Fruit fly (Drosophila melanogaster): ENCODE data around the gene CG10514.

Gene CG10514

dm6 chr3R:25247379-25247869 lies 32.2 kb downstream of the CG10514 start, which contains the start of the genes RpS27 and Nup37 (continued):
- TF ChIP-seq CG10267 (tag; optimal IDR thresholded peaks at IDR 0.05) (peak; percentile 99), GATAe (GFP tag; conservative IDR thresholded peaks at IDR 0.05) (peak; percentile 87), chm (GFP tag; IDR thresholded peaks at IDR 0.05) (peak; percentile 99), CG12391 (tag; optimal IDR thresholded peaks at IDR 0.05) (peak; percentile 97), sd (tag; optimal IDR thresholded peaks at IDR 0.05) (peak; percentile 83), Hr78 (GFP tag; optimal IDR thresholded peaks at IDR 0.05) (no peak), cad (GFP tag; optimal IDR thresholded peaks at IDR 0.05) (no peak), CG12769 (tag; optimal IDR thresholded peaks at IDR 0.05) (peak; percentile 98), MTF-1 (GFP tag; optimal IDR thresholded peaks at IDR 0.05; ENCODE audit: borderline replicate concordance) (peak; percentile 99), h (optimal IDR thresholded peaks at IDR 0.05) (no peak), Tbp (GFP tag; optimal IDR thresholded peaks at IDR 0.05) (no peak), CG2129 (GFP tag; IDR thresholded peaks at IDR 0.05; ENCODE audit: partially characterized antibody) (no peak), abd-A (tag; optimal IDR thresholded peaks at IDR 0.05) (no peak), CG32532 (GFP tag; IDR thresholded peaks at IDR 0.05) (peak; percentile 98), CG15269 (tag; optimal IDR thresholded peaks at IDR 0.05) (peak; percentile 94), Awh (GFP tag; IDR thresholded peaks at IDR 0.05) (peak; percentile 98), zen2 (GFP tag; IDR thresholded peaks at IDR 0.05; ENCODE audit: partially characterized antibody) (no peak), CG13424 (tag; optimal IDR thresholded peaks at IDR 0.05) (peak; percentile 88), exex (tag; optimal IDR thresholded peaks at IDR 0.05) (peak; percentile 88), CG10462 (GFP tag; optimal IDR thresholded peaks at IDR 0.05) (peak; percentile 93), lab (GFP tag; optimal IDR thresholded peaks at IDR 0.05) (peak; percentile 99), CG4730 (GFP tag; IDR thresholded peaks at IDR 0.05) (peak; percentile 94), chinmo (GFP tag; IDR thresholded peaks at IDR 0.05; ENCODE audit: partially characterized antibody) (no peak), stwl (tag; optimal IDR thresholded peaks at IDR 0.05) (peak; percentile 95), CG3281 (GFP tag; optimal IDR thresholded peaks at IDR 0.05) (peak; percentile 99), sug (tag; optimal IDR thresholded peaks at IDR 0.05) (peak; percentile 97), fu2 (GFP tag; optimal IDR thresholded peaks at IDR 0.05) (peak; percentile 98), vvl (GFP tag; IDR thresholded peaks at IDR 0.05) (peak; percentile 98), ind (GFP tag; optimal IDR thresholded peaks at IDR 0.05) (peak; percentile 96), unc-4 (GFP tag; IDR thresholded peaks at IDR 0.05; ENCODE audit: partially characterized antibody) (0 out of 2 replicates have a peak, but pooled peaks have one; percentile 21), fru (optimal IDR thresholded peaks at IDR 0.05) (no peak), CG14667 (GFP tag; IDR thresholded peaks at IDR 0.05) (peak; percentile 93), Gsc (GFP tag; IDR thresholded peaks at IDR 0.05) (peak; percentile 83; the same call in 1 of the 2 replicates), Gug (GFP tag; IDR thresholded peaks at IDR 0.05) (peak; percentile 92), fd3F (GFP tag; optimal IDR thresholded peaks at IDR 0.05) (peak; percentile 97), NC2α (GFP tag; optimal IDR thresholded peaks at IDR 0.05) (peak; percentile 98), H15 (GFP tag; IDR thresholded peaks at IDR 0.05) (peak; percentile 97), slou (GFP tag; optimal IDR thresholded peaks at IDR 0.05) (peak; percentile 97), pzg (GFP tag; optimal IDR thresholded peaks at IDR 0.05) (peak; percentile 97), CG30403 (GFP tag; optimal IDR thresholded peaks at IDR 0.05) (peak; percentile 96), D (optimal IDR thresholded peaks at IDR 0.05) (no peak), D (GFP tag; optimal IDR thresholded peaks at IDR 0.05) (peak; percentile 96), CG12155 (GFP tag; optimal IDR thresholded peaks at IDR 0.05) (peak; percentile 93), Six4 (GFP tag; optimal IDR thresholded peaks at IDR 0.05) (peak; percentile 96), CG6813 (GFP tag; optimal IDR thresholded peaks at IDR 0.05) (peak; percentile 98), tna (GFP tag; IDR thresholded peaks at IDR 0.05; ENCODE audit: partially characterized antibody) (no peak), zen (tag; optimal IDR thresholded peaks at IDR 0.05) (peak; percentile 91), Ravus (GFP tag; IDR thresholded peaks at IDR 0.05) (peak; percentile 72), CG12299 (tag; optimal IDR thresholded peaks at IDR 0.05) (peak; percentile 93), sim (GFP tag; IDR thresholded peaks at IDR 0.05) (peak; percentile 89), CG31441 (GFP tag; IDR thresholded peaks at IDR 0.05) (peak; percentile 98)
